Worm (Caenorhabditis elegans): ENCODE measurements around the gene imp-2.

ce11 chrIV:11159886-11160285 lies 41.2 kb upstream of the imp-2 start, which contains the start of gene mboa-4:
- TF ChIP-seq pha-4 (tag; optimal IDR thresholded peaks at IDR 0.05) (no peak), daf-12 (tag; optimal IDR thresholded peaks at IDR 0.05) (no peak), fos-1 (tag; optimal IDR thresholded peaks at IDR 0.05) (no peak), skn-1 (tag; optimal IDR thresholded peaks at IDR 0.05) (no peak), ama-1 (optimal IDR thresholded peaks at IDR 0.05) (no peak), nhr-28 (tag; optimal IDR thresholded peaks at IDR 0.05) (no peak), ceh-16 (tag; optimal IDR thresholded peaks at IDR 0.05) (no peak), nhr-237 (tag; optimal IDR thresholded peaks at IDR 0.05) (no peak), unc-62 (GFP tag; optimal IDR thresholded peaks at IDR 0.05) (no peak), nhr-25 (tag; optimal IDR thresholded peaks at IDR 0.05) (no peak)
